Worm (Caenorhabditis elegans) whole organism, mixed stage, embryonic: ENCODE results near the gene T05H4.4.

Source experiments
- ceh-83 ChIP-seq: fragments of 200-800 bp; sonication (Bioruptor generic); optimal IDR thresholded peaks from 2 replicates; lab custom pipeline; 2018; ENCODE audit warnings: mild to moderate bottlenecking, missing genetic modification characterization, missing compliant biosample characterization
- ham-2 ChIP-seq: fragments of 200-800 bp; sonication (Bioruptor generic); optimal IDR thresholded peaks from 2 replicates; lab custom pipeline; 2018; ENCODE audit warnings: mild to moderate bottlenecking, missing genetic modification characterization, missing compliant biosample characterization
- nhr-237 ChIP-seq: fragments of 150-350 bp; optimal IDR thresholded peaks from 2 replicates; lab custom pipeline; 2014; ENCODE audit warnings: missing biosample characterization, missing genetic modification characterization
- nhr-76 ChIP-seq: sonication (generic microtip); optimal IDR thresholded peaks from 2 replicates; lab custom pipeline; 2017; ENCODE audit warnings: missing biosample characterization, missing genetic modification characterization
- pha-4 ChIP-seq: fragments of 150-350 bp; optimal IDR thresholded peaks from 2 replicates; lab custom pipeline; 2018; ENCODE audit warnings: missing biosample characterization, missing genetic modification reagents, missing genetic modification characterization
- unc-39 ChIP-seq: fragments of 150-350 bp; optimal IDR thresholded peaks from 2 replicates; lab custom pipeline; 2014; ENCODE audit warnings: missing biosample characterization, missing genetic modification characterization

- no peak for TF ChIP-seq pha-4 (tag; lab: Kevin White, UChicago)
- no peak for TF ChIP-seq ceh-83 (GFP tag; lab: Kevin White, UChicago)
- no peak for TF ChIP-seq ham-2
- no peak for TF ChIP-seq unc-39 (tag; lab: Kevin White, UChicago)
- no peak for TF ChIP-seq nhr-237 (tag; lab: Kevin White, UChicago)
- TF ChIP-seq nhr-76 (tag; lab: Kevin White, UChicago), result no peak
These were observed 49.1 kb upstream of the T05H4.4 start, which contains the start of gene F57F4.2 for ce11 chrV:6389634-6390033.
